Worm (Caenorhabditis elegans): ENCODE measurements around the gene F13D2.1.

ce11 chrX:11193670-11194069 is 4.3 kb upstream of the F13D2.1 start:
- no peak for TF ChIP-seq ceh-30 (tag; optimal IDR thresholded peaks at IDR 0.05)
- no peak for TF ChIP-seq rnt-1 (tag; optimal IDR thresholded peaks at IDR 0.05)
- no peak for TF ChIP-seq hlh-8 (tag; optimal IDR thresholded peaks at IDR 0.05)

Data from whole organism, late embryonic.